Worm (Caenorhabditis elegans): ENCODE measurements around the gene C17H11.6.

- TF ChIP-seq mep-1 (tag; optimal IDR thresholded peaks at IDR 0.05): no peak
- no peak for TF ChIP-seq ZK546.5 (tag; optimal IDR thresholded peaks at IDR 0.05)
- TF ChIP-seq pha-4 (GFP tag; IDR thresholded peaks at IDR 0.05): no peak
- TF ChIP-seq pha-4 (tag; optimal IDR thresholded peaks at IDR 0.05): no peak
- TF ChIP-seq nhr-237 (tag; optimal IDR thresholded peaks at IDR 0.05): no peak
- TF ChIP-seq daf-16 (GFP tag; optimal IDR thresholded peaks at IDR 0.05): no peak
- TF ChIP-seq daf-16 (tag; optimal IDR thresholded peaks at IDR 0.05): no peak
- TF ChIP-seq lsy-2 (tag; optimal IDR thresholded peaks at IDR 0.05): no peak
- no peak for TF ChIP-seq hlh-30 (tag; optimal IDR thresholded peaks at IDR 0.05; ENCODE audit: insufficient read depth)
- no peak for TF ChIP-seq unc-130 (GFP tag; optimal IDR thresholded peaks at IDR 0.05)
- no peak for TF ChIP-seq ceh-82 (tag; optimal IDR thresholded peaks at IDR 0.05)
- no peak for TF ChIP-seq unc-39 (tag; optimal IDR thresholded peaks at IDR 0.05)
- TF ChIP-seq F10B5.3 (tag; optimal IDR thresholded peaks at IDR 0.05): no peak
- TF ChIP-seq nhr-77 (tag; optimal IDR thresholded peaks at IDR 0.05): no peak
- no peak for TF ChIP-seq snpc-4 (tag; optimal IDR thresholded peaks at IDR 0.05)
Measured at ce11 chrX:8201210-8201609, 2.4 kb downstream of the C17H11.6 start.
